Worm (Caenorhabditis elegans) whole organism, L3 larva: Measurements from ENCODE around the gene K10C9.7.

ENCODE experiments used
- aly-2 ChIP-seq: fragments of 150-350 bp; optimal IDR thresholded peaks from 2 replicates; lab custom pipeline; 2014; ENCODE audit warnings: missing biosample characterization, missing genetic modification characterization
- ama-1 ChIP-seq: fragments of 150-350 bp; optimal IDR thresholded peaks from 2 replicates; lab custom pipeline; 2018
- ceh-16 ChIP-seq: sonication (generic microtip); optimal IDR thresholded peaks from 2 replicates; lab custom pipeline; 2017; ENCODE audit warnings: missing biosample characterization, missing genetic modification characterization
- ceh-28 ChIP-seq: fragments of 150-350 bp; optimal IDR thresholded peaks from 2 replicates; lab custom pipeline; 2014; ENCODE audit warnings: missing biosample characterization, missing genetic modification reagents, missing genetic modification characterization
- ceh-82 ChIP-seq: fragments of 150-350 bp; optimal IDR thresholded peaks from 2 replicates; lab custom pipeline; 2014; ENCODE audit warnings: missing biosample characterization, missing genetic modification characterization
- egl-27 ChIP-seq: sonication (generic microtip); optimal IDR thresholded peaks from 4 replicates; lab custom pipeline; 2017; ENCODE audit warnings: missing biosample characterization, missing genetic modification reagents, missing genetic modification characterization
- egl-5 ChIP-seq: fragments of 150-350 bp; optimal IDR thresholded peaks from 2 replicates; lab custom pipeline; 2017; ENCODE audit warnings: missing biosample characterization, missing genetic modification reagents, missing genetic modification characterization, inconsistent platforms
- elt-1 ChIP-seq: fragments of 150-350 bp; optimal IDR thresholded peaks from 2 replicates; lab custom pipeline; 2014; ENCODE audit warnings: missing biosample characterization, missing genetic modification characterization
- elt-2 ChIP-seq: sonication (generic microtip); optimal IDR thresholded peaks from 2 replicates; lab custom pipeline; 2016; ENCODE audit warnings: missing genetic modification reagents, mild to moderate bottlenecking, missing genetic modification characterization, missing compliant biosample characterization
- elt-3 ChIP-seq, 3 experiments: fragments of 150-350 bp in 1 of 3; sonication (generic microtip) in 2 of 3; optimal IDR thresholded peaks; 2 replicates in 2 of 3; 4 replicates in 1 of 3; lab custom pipeline; 2014 to 2017; ENCODE audit warnings: missing biosample characterization in 3 of 3, missing genetic modification characterization in 3 of 3
- eor-1 ChIP-seq, 2 experiments: fragments of 150-350 bp; optimal IDR thresholded peaks; 2 replicates each; lab custom pipeline; 2014 to 2018; ENCODE audit warnings: missing biosample characterization in 2 of 2, missing genetic modification characterization in 2 of 2
- fkh-10 ChIP-seq: sonication (generic microtip); optimal IDR thresholded peaks from 2 replicates; lab custom pipeline; 2017; ENCODE audit warnings: missing biosample characterization, missing genetic modification reagents, missing genetic modification characterization
- fos-1 ChIP-seq: fragments of 150-350 bp; optimal IDR thresholded peaks from 2 replicates; lab custom pipeline; 2014; ENCODE audit warnings: missing biosample characterization, missing genetic modification characterization
- hmg-11 ChIP-seq: sonication (generic microtip); optimal IDR thresholded peaks from 2 replicates; lab custom pipeline; 2016; ENCODE audit warnings: missing genetic modification characterization, missing compliant biosample characterization
- jun-1 ChIP-seq: fragments of 150-350 bp; optimal IDR thresholded peaks from 2 replicates; lab custom pipeline; 2014; ENCODE audit warnings: missing biosample characterization, missing genetic modification reagents, missing genetic modification characterization
- lin-15B ChIP-seq: fragments of 150-350 bp; optimal IDR thresholded peaks from 2 replicates; lab custom pipeline; 2014; ENCODE audit warnings: missing biosample characterization, missing genetic modification characterization
- lsy-12 ChIP-seq: sonication (generic microtip); optimal IDR thresholded peaks from 2 replicates; lab custom pipeline; 2016; ENCODE audit warnings: mild to moderate bottlenecking, missing genetic modification characterization, missing compliant biosample characterization
- mdl-1 ChIP-seq: fragments of 150-350 bp; optimal IDR thresholded peaks from 2 replicates; lab custom pipeline; 2014; ENCODE audit warnings: missing biosample characterization, missing genetic modification characterization
- mml-1 ChIP-seq: fragments of 150-350 bp; sonication (generic microtip); optimal IDR thresholded peaks from 3 replicates; lab custom pipeline; 2014; ENCODE audit warnings: missing biosample characterization, missing genetic modification characterization
- nfya-1 ChIP-seq: sonication (generic microtip); optimal IDR thresholded peaks from 2 replicates; lab custom pipeline; 2017; ENCODE audit warnings: missing genetic modification characterization, mild to moderate bottlenecking, missing compliant biosample characterization, antibody characterized with exemption, moderate library complexity; ENCODE audit not compliant: insufficient read depth
- nhr-23 ChIP-seq: fragments of 150-350 bp; optimal IDR thresholded peaks from 2 replicates; lab custom pipeline; 2014; ENCODE audit warnings: missing biosample characterization, missing genetic modification reagents, missing genetic modification characterization
- nhr-237 ChIP-seq: fragments of 150-350 bp; optimal IDR thresholded peaks from 2 replicates; lab custom pipeline; 2014; ENCODE audit warnings: missing biosample characterization, missing genetic modification characterization
- nhr-25 ChIP-seq: sonication (generic microtip); optimal IDR thresholded peaks from 2 replicates; lab custom pipeline; 2017; ENCODE audit warnings: missing biosample characterization, missing genetic modification characterization
- nhr-28 ChIP-seq: fragments of 150-350 bp; optimal IDR thresholded peaks from 2 replicates; lab custom pipeline; 2014; ENCODE audit warnings: missing biosample characterization, missing genetic modification characterization
- nhr-43 ChIP-seq: sonication (generic microtip); optimal IDR thresholded peaks from 2 replicates; lab custom pipeline; 2016; ENCODE audit warnings: mild to moderate bottlenecking, missing genetic modification characterization, missing compliant biosample characterization; ENCODE audit not compliant: poor library complexity, severe bottlenecking
- nhr-76 ChIP-seq: fragments of 150-350 bp; sonication (generic microtip); optimal IDR thresholded peaks from 5 replicates; lab custom pipeline; 2014; ENCODE audit warnings: missing biosample characterization, missing genetic modification characterization
- pha-4 ChIP-seq: fragments of 150-350 bp; optimal IDR thresholded peaks from 2 replicates; lab custom pipeline; 2014; ENCODE audit warnings: missing biosample characterization, missing genetic modification reagents, missing genetic modification characterization
- skn-1 ChIP-seq: fragments of 150-350 bp; optimal IDR thresholded peaks from 2 replicates; lab custom pipeline; 2014; ENCODE audit warnings: missing biosample characterization, missing genetic modification characterization
- tbx-2 ChIP-seq: sonication (generic microtip); optimal IDR thresholded peaks from 2 replicates; lab custom pipeline; 2016; ENCODE audit warnings: mild to moderate bottlenecking, missing genetic modification characterization, missing compliant biosample characterization
- unc-39 ChIP-seq: sonication (generic microtip); optimal IDR thresholded peaks from 4 replicates; lab custom pipeline; 2017; ENCODE audit warnings: missing biosample characterization, missing genetic modification characterization
- unc-62 ChIP-seq: fragments of 150-350 bp; sonication (generic microtip); optimal IDR thresholded peaks from 4 replicates; lab custom pipeline; 2014; ENCODE audit warnings: missing biosample characterization, missing genetic modification reagents, missing genetic modification characterization
- zag-1 ChIP-seq: fragments of 150-350 bp; optimal IDR thresholded peaks from 2 replicates; lab custom pipeline; 2014; ENCODE audit warnings: missing biosample characterization, missing genetic modification characterization
- ztf-11 ChIP-seq: fragments of 150-350 bp; optimal IDR thresholded peaks from 2 replicates; lab custom pipeline; 2014; ENCODE audit warnings: missing biosample characterization, missing genetic modification characterization

The K10C9.7 gene

ce11 chrV:1092359-1092758, 25.0 kb upstream of the K10C9.7 start, which contains the start of gene Y50D4B.4:
TSS of gene Y50D4B.4 (plus strand) at chrV:1092659.
- TF ChIP-seq ceh-82 (tag; lab: Kevin White, UChicago) (no peak), elt-3 (tag; optimal IDR thresholded peaks at IDR 0.05; lab: Kevin White, UChicago) (no peak), mml-1 (tag; lab: Kevin White, UChicago) (no peak), nhr-23 (tag; lab: Kevin White, UChicago) (no peak), mdl-1 (tag; lab: Kevin White, UChicago) (no peak), unc-62 (GFP tag; lab: Kevin White, UChicago) (no peak), ceh-28 (tag; lab: Kevin White, UChicago) (no peak)

ce11 chrV:1087983-1088382, 20.6 kb upstream of the K10C9.7 start, which contains the start of gene clec-203:
TSS of gene clec-203 (plus strand) at chrV:1088283.
- TF ChIP-seq nfya-1 (tag; lab: Kevin White, UChicago) (no peak), nhr-76 (tag; lab: Kevin White, UChicago) (no peak), unc-39 (tag; lab: Kevin White, UChicago) (no peak), skn-1 (tag; lab: Kevin White, UChicago) (no peak), lin-15B (no peak), jun-1 (tag; lab: Kevin White, UChicago) (no peak), nhr-23 (tag; lab: Kevin White, UChicago) (no peak), nhr-25 (no peak)
- TF ChIP-seq, all 47 proteins: peak for 0

- no peak for TF ChIP-seq egl-27 (tag; lab: Kevin White, UChicago)
- no peak for TF ChIP-seq pha-4 (tag; lab: Kevin White, UChicago)
- no peak for TF ChIP-seq hmg-11 (tag; lab: Kevin White, UChicago)
- no peak for TF ChIP-seq unc-62 (GFP tag; lab: Kevin White, UChicago)
- TF ChIP-seq ceh-28 (tag; lab: Kevin White, UChicago), result no peak
Measured at ce11 chrV:1084016-1084415, 16.6 kb upstream of the K10C9.7 start, which contains the start of gene Y50D4B.6. TSS of gene Y50D4B.6 (plus strand) at chrV:1084316.

ce11 chrV:1074946-1075345, 7.6 kb upstream of the K10C9.7 start, which contains the start of gene K10C9.1:
TSS of gene K10C9.1 (plus strand) at chrV:1075246.
- TF ChIP-seq pha-4 (tag; lab: Kevin White, UChicago), result no peak
- TF ChIP-seq egl-5, result no peak
- TF ChIP-seq mdl-1 (tag; lab: Kevin White, UChicago), result no peak
- TF ChIP-seq lin-15B, result no peak
- no peak for TF ChIP-seq mml-1 (tag; lab: Kevin White, UChicago)
- no peak for TF ChIP-seq ceh-16 (tag; lab: Kevin White, UChicago)
- no peak for TF ChIP-seq fkh-10
- no peak for TF ChIP-seq ama-1 (lab: Kevin White, UChicago)
- TF ChIP-seq nhr-23 (tag; lab: Kevin White, UChicago), result no peak
- TF ChIP-seq tbx-2 (tag; lab: Kevin White, UChicago), result no peak
- no peak for TF ChIP-seq nhr-28 (tag; lab: Kevin White, UChicago)
- TF ChIP-seq eor-1 (tag; optimal IDR thresholded peaks at IDR 0.05; lab: Kevin White, UChicago), result no peak
- TF ChIP-seq jun-1 (tag; lab: Kevin White, UChicago), result no peak
- no peak for TF ChIP-seq nhr-237 (tag; lab: Kevin White, UChicago)
- no peak for TF ChIP-seq ceh-28 (tag; lab: Kevin White, UChicago)
- no peak for TF ChIP-seq ceh-82 (tag; lab: Kevin White, UChicago)
- no peak for TF ChIP-seq unc-39 (tag; lab: Kevin White, UChicago)
- TF ChIP-seq, all 47 proteins: peak for 0

- TF ChIP-seq lsy-12 (tag; lab: Kevin White, UChicago) (no peak), zag-1 (tag; lab: Kevin White, UChicago) (no peak), elt-2 (tag; lab: Kevin White, UChicago) (no peak), mml-1 (tag; lab: Kevin White, UChicago) (no peak), nhr-76 (tag; lab: Kevin White, UChicago) (no peak), ceh-16 (tag; lab: Kevin White, UChicago) (no peak), fkh-10 (no peak), ztf-11 (tag; lab: Kevin White, UChicago) (no peak), elt-3 (tag; optimal IDR thresholded peaks at IDR 0.05; lab: Kevin White, UChicago) (no peak), ama-1 (lab: Kevin White, UChicago) (no peak), egl-27 (tag; lab: Kevin White, UChicago) (no peak), nhr-43 (tag; lab: Kevin White, UChicago) (no peak), aly-2 (tag; lab: Kevin White, UChicago) (no peak), fos-1 (no peak), elt-1 (no peak)
Measured at ce11 chrV:1064491-1064890, 2.9 kb downstream of the K10C9.7 start, which contains the start of gene str-67. TSS of gene str-67 (minus strand) at chrV:1064591.
